Worm (Caenorhabditis elegans): ENCODE measurements around the gene ZC13.2.

DNA sequence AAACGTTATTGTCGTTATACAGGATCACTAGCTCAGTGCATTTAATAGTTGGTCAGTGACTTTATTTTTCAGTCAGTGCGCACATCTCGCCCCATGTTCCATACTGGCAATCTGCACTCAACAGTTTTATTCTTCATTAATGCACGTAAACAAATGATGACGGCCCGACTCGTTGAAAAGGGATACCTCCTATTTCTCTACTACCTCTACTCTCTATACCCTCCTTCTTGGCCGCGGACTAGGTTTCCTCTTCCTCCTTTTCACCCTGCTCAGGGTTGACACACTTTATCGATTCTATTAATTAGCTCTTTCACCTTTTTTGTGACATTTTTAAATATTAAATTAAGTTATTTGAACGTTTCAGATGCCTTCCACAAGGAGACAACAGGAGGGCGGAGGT lies 35.0 kb downstream of the ZC13.2 start, which contains the start of gene sel-12:
- TF ChIP-seq W03F9.2 (tag; optimal IDR thresholded peaks at IDR 0.05) (no peak), him-1 (tag; optimal IDR thresholded peaks at IDR 0.05) (no peak)

Data from whole organism, L4/young adult.